Worm (Caenorhabditis elegans) whole organism, midembryonic: ENCODE data around the gene K11D12.12.

ENCODE experiments used
- cog-1 ChIP-seq: sonication (generic microtip); optimal IDR thresholded peaks from 2 replicates; lab custom pipeline; 2016; ENCODE audit warnings: missing genetic modification characterization, missing compliant biosample characterization
- flt-1 ChIP-seq: fragments of 200-800 bp; sonication (Bioruptor generic); IDR thresholded peaks from 2 replicates; pipeline ENCODE4 v1.3.6; 2022; ENCODE audit warnings: missing genetic modification characterization, missing compliant biosample characterization
- klf-2 ChIP-seq: fragments of 200-800 bp; sonication (Bioruptor generic); conservative IDR thresholded peaks from 2 replicates; pipeline ENCODE4 v1.3.6; 2022; ENCODE audit warnings: missing genetic modification reagents, missing genetic modification characterization, missing compliant biosample characterization
- med-1 ChIP-seq: sonication (generic microtip); optimal IDR thresholded peaks from 2 replicates; lab custom pipeline; 2017; ENCODE audit warnings: missing genetic modification characterization, mild to moderate bottlenecking, missing compliant biosample characterization, antibody characterized with exemption, missing genetic modification reagents; ENCODE audit not compliant: insufficient read depth
- ref-1 ChIP-seq: fragments of 200-800 bp; sonication (Bioruptor generic); conservative IDR thresholded peaks from 2 replicates; pipeline ENCODE4 v1.3.6; 2022; ENCODE audit warnings: missing genetic modification reagents, missing genetic modification characterization, missing compliant biosample characterization
- tab-1 ChIP-seq: fragments of 200-800 bp; sonication (Bioruptor generic); IDR thresholded peaks from 2 replicates; pipeline ENCODE4 v1.3.6; 2022; ENCODE audit warnings: missing genetic modification characterization, missing compliant biosample characterization
- ztf-23 ChIP-seq: fragments of 200-800 bp; sonication (Bioruptor generic); IDR thresholded peaks from 2 replicates; pipeline ENCODE4 v1.3.6; 2022; ENCODE audit warnings: missing genetic modification reagents, missing genetic modification characterization, missing compliant biosample characterization

DNA sequence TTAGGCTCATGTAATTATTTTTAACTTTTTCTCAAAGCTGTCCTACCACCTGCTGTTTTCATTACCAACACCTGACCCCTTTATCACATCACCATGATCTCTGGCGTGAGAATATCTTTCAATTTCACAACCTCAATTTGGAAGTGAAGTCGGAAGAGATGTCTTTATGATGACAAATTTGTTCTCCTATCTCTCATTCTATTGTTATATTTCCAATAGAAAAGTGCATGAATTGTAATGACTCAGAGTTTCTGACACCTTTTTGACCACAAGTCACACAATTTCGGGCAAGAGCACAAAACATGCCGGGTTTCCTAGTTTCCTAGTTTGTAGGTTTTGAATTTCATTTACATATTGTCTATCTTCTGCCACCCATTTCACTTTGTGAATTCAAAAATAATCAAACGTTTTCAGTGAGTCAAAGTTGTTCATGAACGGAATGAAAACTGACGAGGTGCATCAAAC, 33.2 kb upstream of the K11D12.12 start, which contains the start of gene srr-4:
- TF ChIP-seq tab-1 (no peak), ztf-23 (GFP tag; lab: Robert Waterston, UW) (no peak), ref-1 (GFP tag; lab: Robert Waterston, UW) (no peak), flt-1 (GFP tag; lab: Robert Waterston, UW) (no peak), med-1 (GFP tag; lab: Kevin White, UChicago) (no peak), cog-1 (tag; lab: Kevin White, UChicago) (no peak), klf-2 (GFP tag; lab: Robert Waterston, UW) (no peak)
